Worm (Caenorhabditis elegans) whole organism, L2 larva: Measurements from ENCODE around the gene acp-3.
A peak's percentile ranks its signal among the peaks of the same experiment; 100 is the strongest.

Experiments used
- F13H6.1 ChIP-seq: sonication (generic microtip); optimal IDR thresholded peaks from 2 replicates; lab custom pipeline; 2016; ENCODE audit warnings: missing genetic modification characterization, missing compliant biosample characterization
- R02D3.7 ChIP-seq: fragments of 150-350 bp; optimal IDR thresholded peaks from 2 replicates; lab custom pipeline; 2014; ENCODE audit warnings: missing biosample characterization, missing genetic modification characterization
- alr-1 ChIP-seq: fragments of 150-350 bp; optimal IDR thresholded peaks from 2 replicates; lab custom pipeline; 2014; ENCODE audit warnings: missing biosample characterization, missing genetic modification characterization
- ama-1 ChIP-seq: fragments of 150-350 bp; optimal IDR thresholded peaks from 2 replicates; lab custom pipeline; 2018; ENCODE audit warnings: inconsistent platforms
- blmp-1 ChIP-seq: sonication (generic microtip); optimal IDR thresholded peaks from 2 replicates; lab custom pipeline; 2017; ENCODE audit warnings: missing genetic modification characterization, mild to moderate bottlenecking, missing compliant biosample characterization, antibody characterized with exemption, moderate library complexity; ENCODE audit not compliant: insufficient read depth
- ceh-82 ChIP-seq: fragments of 150-350 bp; optimal IDR thresholded peaks from 2 replicates; lab custom pipeline; 2014; ENCODE audit warnings: missing biosample characterization, missing genetic modification characterization
- crh-2 ChIP-seq: sonication (generic microtip); optimal IDR thresholded peaks from 2 replicates; lab custom pipeline; 2017; ENCODE audit warnings: missing biosample characterization, missing genetic modification characterization
- elt-1 ChIP-seq: fragments of 150-350 bp; optimal IDR thresholded peaks from 2 replicates; lab custom pipeline; 2014; ENCODE audit warnings: missing biosample characterization, missing genetic modification characterization
- fos-1 ChIP-seq: fragments of 150-350 bp; optimal IDR thresholded peaks from 2 replicates; lab custom pipeline; 2014; ENCODE audit warnings: missing biosample characterization, missing genetic modification characterization
- gmeb-1 ChIP-seq: fragments of 150-350 bp; optimal IDR thresholded peaks from 2 replicates; lab custom pipeline; 2014; ENCODE audit warnings: missing biosample characterization, missing genetic modification characterization
- lin-39 ChIP-seq: fragments of 150-350 bp; optimal IDR thresholded peaks from 2 replicates; lab custom pipeline; 2014; ENCODE audit warnings: missing biosample characterization, missing genetic modification reagents, missing genetic modification characterization
- lsy-2 ChIP-seq, 2 experiments: fragments of 150-350 bp in 1 of 2; sonication (generic microtip) in 1 of 2; optimal IDR thresholded peaks; 2 replicates each; lab custom pipeline; 2014 to 2017; ENCODE audit warnings: missing biosample characterization in 2 of 2, missing genetic modification characterization in 2 of 2
- mab-5 ChIP-seq: fragments of 150-350 bp; optimal IDR thresholded peaks from 2 replicates; lab custom pipeline; 2014; ENCODE audit warnings: missing biosample characterization, missing genetic modification characterization
- nhr-10 ChIP-seq: sonication (generic microtip); optimal IDR thresholded peaks from 2 replicates; lab custom pipeline; 2017; ENCODE audit warnings: missing biosample characterization, missing genetic modification characterization
- nhr-12 ChIP-seq: fragments of 150-350 bp; optimal IDR thresholded peaks from 2 replicates; lab custom pipeline; 2014; ENCODE audit warnings: missing biosample characterization, missing genetic modification characterization
- nhr-23 ChIP-seq: fragments of 150-350 bp; optimal IDR thresholded peaks from 2 replicates; lab custom pipeline; 2014; ENCODE audit warnings: missing biosample characterization, missing genetic modification reagents, missing genetic modification characterization
- nhr-25 ChIP-seq: fragments of 150-350 bp; sonication (generic microtip); optimal IDR thresholded peaks from 3 replicates; lab custom pipeline; 2014; ENCODE audit warnings: missing biosample characterization, missing genetic modification characterization
- nhr-6 ChIP-seq: fragments of 150-350 bp; optimal IDR thresholded peaks from 2 replicates; lab custom pipeline; 2014; ENCODE audit warnings: missing biosample characterization, missing genetic modification characterization
- sem-4 ChIP-seq: fragments of 150-350 bp; optimal IDR thresholded peaks from 2 replicates; lab custom pipeline; 2014; ENCODE audit warnings: missing biosample characterization, missing genetic modification reagents, missing genetic modification characterization
- skn-1 ChIP-seq: sonication (generic microtip); optimal IDR thresholded peaks from 2 replicates; lab custom pipeline; 2017; ENCODE audit warnings: missing biosample characterization, missing genetic modification characterization
- sma-9 ChIP-seq, 2 experiments: fragments of 150-350 bp in 1 of 2; sonication (generic microtip) in 1 of 2; optimal IDR thresholded peaks; 2 replicates each; lab custom pipeline; 2014 to 2016; ENCODE audit warnings: missing genetic modification characterization in 2 of 2, mild to moderate bottlenecking in 1 of 2, missing biosample characterization in 1 of 2, missing compliant biosample characterization in 1 of 2, missing genetic modification reagents in 1 of 2, moderate library complexity in 1 of 2
- snpc-4 ChIP-seq: fragments of 150-350 bp; optimal IDR thresholded peaks from 2 replicates; lab custom pipeline; 2014; ENCODE audit warnings: missing biosample characterization, missing genetic modification characterization
- unc-39 ChIP-seq: fragments of 150-350 bp; optimal IDR thresholded peaks from 2 replicates; lab custom pipeline; 2014; ENCODE audit warnings: missing biosample characterization, missing genetic modification characterization
- unc-55 ChIP-seq: fragments of 150-350 bp; sonication (generic microtip); optimal IDR thresholded peaks from 3 replicates; lab custom pipeline; 2014; ENCODE audit warnings: missing biosample characterization, missing genetic modification reagents, missing genetic modification characterization
- unc-62 ChIP-seq: fragments of 150-350 bp; optimal IDR thresholded peaks from 2 replicates; lab custom pipeline; 2014; ENCODE audit warnings: missing biosample characterization, missing genetic modification reagents, missing genetic modification characterization
- ztf-1 ChIP-seq: fragments of 200-800 bp; sonication (Bioruptor generic); conservative IDR thresholded peaks from 2 replicates; pipeline ENCODE4 v1.3.6; 2022; ENCODE audit warnings: missing genetic modification characterization, missing compliant biosample characterization

Gene acp-3

DNA sequence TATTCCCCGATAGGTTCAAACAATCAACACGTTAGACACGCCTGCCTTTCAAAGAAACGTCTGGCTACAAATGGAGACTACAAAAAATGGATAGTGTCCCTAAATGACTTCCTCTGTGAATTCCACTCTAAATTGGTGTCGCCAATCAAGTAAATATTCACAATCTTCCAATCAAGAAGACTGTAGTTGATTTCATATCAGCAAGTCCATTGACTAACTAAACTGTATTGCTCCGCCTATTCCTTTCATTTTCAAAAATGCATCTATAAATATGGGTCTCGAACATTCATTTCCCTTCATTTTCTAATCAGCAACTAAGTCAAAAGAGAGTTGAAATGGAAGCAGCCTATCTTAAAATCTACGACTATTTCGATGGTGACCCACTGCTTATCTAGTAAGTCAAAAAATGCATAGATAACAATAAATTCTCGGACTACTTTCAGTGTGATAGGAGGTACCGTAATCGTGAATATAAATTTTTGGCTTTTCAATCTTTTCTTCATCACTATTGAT, 48.9 kb downstream of the acp-3 start, which contains the start of gene drd-1:
Gene drd-1 (plus strand): TSS at position 51 of the 513 bp plus-strand sequence.
- TF ChIP-seq sma-9 (GFP tag; optimal IDR thresholded peaks at IDR 0.05; lab: Kevin White, UChicago) (peak; percentile 69), sma-9 (tag; optimal IDR thresholded peaks at IDR 0.05; lab: Kevin White, UChicago) (no peak), crh-2 (tag; lab: Kevin White, UChicago) (peak; percentile 23), unc-55 (GFP tag; lab: Kevin White, UChicago) (no peak), skn-1 (peak; percentile 22), blmp-1 (tag; lab: Kevin White, UChicago) (no peak), fos-1 (tag; lab: Kevin White, UChicago) (peak; percentile 91), elt-1 (tag; lab: Kevin White, UChicago) (no peak), nhr-6 (no peak)
- TF ChIP-seq, all 48 proteins: peak for 4

DNA sequence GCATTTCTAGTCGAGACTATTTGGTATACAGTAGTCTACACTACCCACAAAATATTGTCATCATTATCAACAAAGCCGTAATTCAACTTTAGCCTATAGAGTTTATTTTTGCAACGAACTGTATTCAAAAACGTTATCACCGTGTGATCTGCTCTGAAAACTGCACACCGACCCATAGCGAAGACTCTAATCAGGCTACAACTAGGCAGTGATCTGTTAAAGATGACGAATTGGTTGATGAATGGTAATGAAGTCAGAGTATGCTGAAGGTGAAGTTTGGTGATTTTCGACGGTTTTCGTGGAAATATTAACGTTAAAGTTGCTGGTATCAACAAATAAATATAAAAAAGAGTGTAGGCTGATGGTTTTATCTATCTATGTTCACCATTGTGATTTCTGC, 50.0 kb downstream of the acp-3 start:
- TF ChIP-seq R02D3.7 (tag; lab: Kevin White, UChicago) (no peak), sma-9 (GFP tag; optimal IDR thresholded peaks at IDR 0.05; lab: Kevin White, UChicago) (peak; percentile 13), sma-9 (tag; optimal IDR thresholded peaks at IDR 0.05; lab: Kevin White, UChicago) (no peak), fos-1 (tag; lab: Kevin White, UChicago) (peak; percentile 78)

ce11 chrII:8385561-8385960, 51.4 kb downstream of the acp-3 start:
- TF ChIP-seq unc-39 (tag; lab: Kevin White, UChicago) (no peak), nhr-23 (tag; lab: Kevin White, UChicago) (no peak), lsy-2 (tag; optimal IDR thresholded peaks at IDR 0.05; lab: Kevin White, UChicago) (no peak), F13H6.1 (no peak), mab-5 (no peak), fos-1 (tag; lab: Kevin White, UChicago) (no peak), unc-62 (no peak), nhr-12 (tag; lab: Kevin White, UChicago) (no peak), nhr-25 (tag; lab: Kevin White, UChicago) (no peak), sem-4 (tag; lab: Kevin White, UChicago) (no peak), ceh-82 (no peak), ztf-1 (no peak), alr-1 (tag; lab: Kevin White, UChicago) (no peak), nhr-10 (tag; lab: Kevin White, UChicago) (no peak), lin-39 (tag; lab: Kevin White, UChicago) (no peak), snpc-4 (tag; lab: Kevin White, UChicago) (no peak), ama-1 (no peak), sma-9 (GFP tag; optimal IDR thresholded peaks at IDR 0.05; lab: Kevin White, UChicago) (no peak), sma-9 (tag; optimal IDR thresholded peaks at IDR 0.05; lab: Kevin White, UChicago) (no peak), gmeb-1 (tag; lab: Kevin White, UChicago) (no peak)
